Worm (Caenorhabditis elegans): ENCODE data around the gene F49F1.9.
"Not testable (repeated sequence)": the region's sequence is repeated elsewhere in the genome, so short reads cannot be mapped to it uniquely, and the experiment has no call there.

ce11 chrIV:4180032-4180431, 42.7 kb upstream of the F49F1.9 start:
- not testable (repeated sequence) for TF ChIP-seq ama-1 (optimal IDR thresholded peaks at IDR 0.05); arid-1 (GFP tag; conservative IDR thresholded peaks at IDR 0.05); daf-16 (GFP tag; optimal IDR thresholded peaks at IDR 0.05); daf-16 (tag; optimal IDR thresholded peaks at IDR 0.05); nhr-102 (tag; optimal IDR thresholded peaks at IDR 0.05); nhr-237 (tag; optimal IDR thresholded peaks at IDR 0.05); fos-1 (tag; optimal IDR thresholded peaks at IDR 0.05); fkh-10 (GFP tag; optimal IDR thresholded peaks at IDR 0.05); unc-62 (GFP tag; optimal IDR thresholded peaks at IDR 0.05 in 1 of 2); unc-62 (tag; optimal IDR thresholded peaks at IDR 0.05); ztf-11 (tag; optimal IDR thresholded peaks at IDR 0.05); daf-12 (tag; optimal IDR thresholded peaks at IDR 0.05); lin-29 (GFP tag; IDR thresholded peaks at IDR 0.05); vab-7 (GFP tag; IDR thresholded peaks at IDR 0.05); ceh-82 (tag; optimal IDR thresholded peaks at IDR 0.05)

Measured in whole organism, L4 larva.